Fruit fly (Drosophila melanogaster): ENCODE data around the gene CG5026.

CG5026 gene

dm6 chr3L:8996173-8996767 lies 27.9 kb downstream of the CG5026 start (continued):
- TF ChIP-seq Dp (GFP tag; optimal IDR thresholded peaks at IDR 0.05) (no peak), CG14441 (GFP tag; IDR thresholded peaks at IDR 0.05) (peak; percentile 74), CG2875 (GFP tag; optimal IDR thresholded peaks at IDR 0.05) (peak; percentile 34), sob (GFP tag; IDR thresholded peaks at IDR 0.05) (peak; percentile 63; the same call in 1 of the 2 replicates), H2.0 (GFP tag; IDR thresholded peaks at IDR 0.05) (peak; percentile 51; the same call in 1 of the 2 replicates), Sox100B (GFP tag; optimal IDR thresholded peaks at IDR 0.05) (no peak), al (GFP tag; IDR thresholded peaks at IDR 0.05) (peak; percentile 47; the same call in 1 of the 2 replicates), NfI (GFP tag; optimal IDR thresholded peaks at IDR 0.05) (no peak), CG7786 (GFP tag; optimal IDR thresholded peaks at IDR 0.05) (peak; percentile 32), Ravus (GFP tag; IDR thresholded peaks at IDR 0.05) (no peak; the same call in 1 of the 2 replicates), Hr39 (optimal IDR thresholded peaks at IDR 0.05) (no peak), CG5953 (GFP tag; IDR thresholded peaks at IDR 0.05) (peak; percentile 27; the same call in 1 of the 2 replicates), CG6683 (GFP tag; optimal IDR thresholded peaks at IDR 0.05) (no peak), YL-1 (GFP tag; optimal IDR thresholded peaks at IDR 0.05) (no peak), Mad (GFP tag; optimal IDR thresholded peaks at IDR 0.05) (peak; percentile 7), nerfin-2 (GFP tag; IDR thresholded peaks at IDR 0.05; ENCODE audit: partially characterized antibody) (no peak), sr (GFP tag; IDR thresholded peaks at IDR 0.05) (no peak), sug (tag; optimal IDR thresholded peaks at IDR 0.05) (no peak), Mes4 (GFP tag; optimal IDR thresholded peaks at IDR 0.05) (no peak), CG11695 (GFP tag; IDR thresholded peaks at IDR 0.05) (0 out of 3 replicates have a peak, but pooled peaks have one; percentile 35), CG6689 (GFP tag; IDR thresholded peaks at IDR 0.05) (peak; percentile 70), nerfin-1 (tag; optimal IDR thresholded peaks at IDR 0.05) (peak; percentile 35), gce (GFP tag; IDR thresholded peaks at IDR 0.05) (0 out of 3 replicates have a peak, but pooled peaks have one; percentile 46), CG6765 (GFP tag; optimal IDR thresholded peaks at IDR 0.05) (no peak), CG17802 (tag; optimal IDR thresholded peaks at IDR 0.05) (no peak), ken (GFP tag; IDR thresholded peaks at IDR 0.05) (peak; percentile 82; the same call in 2 of the 3 replicates), CG11398 (GFP tag; optimal IDR thresholded peaks at IDR 0.05) (no peak), da (GFP tag; optimal IDR thresholded peaks at IDR 0.05) (no peak), Ets65A (GFP tag) (peak; percentile 51), Sry-β (GFP tag; optimal IDR thresholded peaks at IDR 0.05) (no peak), amos (GFP tag; IDR thresholded peaks at IDR 0.05; ENCODE audit: partially characterized antibody) (no peak), HLH4C (GFP tag; IDR thresholded peaks at IDR 0.05; ENCODE audit: partially characterized antibody) (no peak), CrebB (tag; optimal IDR thresholded peaks at IDR 0.05) (peak; percentile 12), HHEX (GFP tag; optimal IDR thresholded peaks at IDR 0.05) (peak; percentile 49), CG16813 (GFP tag; IDR thresholded peaks at IDR 0.05; ENCODE audit: partially characterized antibody) (no peak), ab (GFP tag; optimal IDR thresholded peaks at IDR 0.05) (no peak), Poxn (GFP tag; IDR thresholded peaks at IDR 0.05) (no peak), tap (tag; optimal IDR thresholded peaks at IDR 0.05) (no peak), Trl (optimal IDR thresholded peaks at IDR 0.05) (no peak), Trl (GFP tag; optimal IDR thresholded peaks at IDR 0.05) (peak; percentile 33), z (GFP tag; IDR thresholded peaks at IDR 0.05) (no peak), Opbp (GFP tag; IDR thresholded peaks at IDR 0.05; ENCODE audit: partially characterized antibody) (no peak), CG10209 (GFP tag; optimal IDR thresholded peaks at IDR 0.05) (peak; percentile 34), Awh (GFP tag; IDR thresholded peaks at IDR 0.05) (no peak), CG2678 (tag; optimal IDR thresholded peaks at IDR 0.05) (no peak), CG11093 (GFP tag; IDR thresholded peaks at IDR 0.05) (peak; percentile 68; the same call in 2 of the 3 replicates), CG7928 (GFP tag; optimal IDR thresholded peaks at IDR 0.05) (no peak), CG4404 (GFP tag; IDR thresholded peaks at IDR 0.05) (peak; percentile 36; the same call in 1 of the 2 replicates), CG8290 (GFP tag; optimal IDR thresholded peaks at IDR 0.05) (no peak), CG8290 (tag; optimal IDR thresholded peaks at IDR 0.05) (no peak), CG1647 (GFP tag; optimal IDR thresholded peaks at IDR 0.05) (peak; percentile 48)
